Worm (Caenorhabditis elegans): ENCODE measurements around the gene tmem-135.

The tmem-135 gene

DNA sequence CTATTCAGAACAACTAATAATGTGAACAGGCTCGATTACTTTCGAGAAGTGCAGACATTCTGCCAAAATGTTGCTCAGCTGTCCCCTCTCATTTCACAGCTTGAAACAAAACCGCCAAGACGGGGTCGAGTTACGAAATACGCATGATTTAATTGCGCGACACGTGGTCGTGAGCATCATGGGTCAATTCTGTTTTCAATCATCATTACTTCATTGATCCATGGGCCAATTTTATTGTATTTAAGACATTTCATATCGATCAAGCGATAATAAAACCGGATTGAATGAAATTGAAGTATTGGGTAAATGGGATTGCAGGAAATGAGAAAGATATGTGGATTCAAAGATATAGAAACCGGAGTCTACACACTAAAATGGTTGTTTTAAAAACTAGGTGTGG is 20.6 kb upstream of the tmem-135 start:
- no peak for TF ChIP-seq nhr-12 (tag; optimal IDR thresholded peaks at IDR 0.05)
- TF ChIP-seq ztf-4 (tag; optimal IDR thresholded peaks at IDR 0.05) = no peak
- TF ChIP-seq egl-27 (tag; optimal IDR thresholded peaks at IDR 0.05) = no peak
- no peak for TF ChIP-seq nhr-23 (tag; optimal IDR thresholded peaks at IDR 0.05)
- TF ChIP-seq nhr-11 (tag; optimal IDR thresholded peaks at IDR 0.05) = no peak
- no peak for TF ChIP-seq blmp-1 (tag; optimal IDR thresholded peaks at IDR 0.05; ENCODE audit: insufficient read depth)
- TF ChIP-seq crh-2 (tag; optimal IDR thresholded peaks at IDR 0.05) = no peak
- no peak for TF ChIP-seq elt-1 (tag; optimal IDR thresholded peaks at IDR 0.05)
- TF ChIP-seq lin-13 (GFP tag; optimal IDR thresholded peaks at IDR 0.05) = no peak
- TF ChIP-seq nhr-21 (tag; optimal IDR thresholded peaks at IDR 0.05) = no peak
- no peak for TF ChIP-seq unc-55 (GFP tag; optimal IDR thresholded peaks at IDR 0.05)
- TF ChIP-seq peb-1 (tag; optimal IDR thresholded peaks at IDR 0.05) = no peak
- TF ChIP-seq nhr-77 (tag; optimal IDR thresholded peaks at IDR 0.05) = no peak
- TF ChIP-seq ztf-1 (GFP tag; conservative IDR thresholded peaks at IDR 0.05) = no peak
- no peak for TF ChIP-seq mbf-1 (tag; optimal IDR thresholded peaks at IDR 0.05)
- no peak for TF ChIP-seq ztf-11 (tag; optimal IDR thresholded peaks at IDR 0.05)
- TF ChIP-seq skn-1 (tag; optimal IDR thresholded peaks at IDR 0.05) = no peak
- TF ChIP-seq R02D3.7 (tag; optimal IDR thresholded peaks at IDR 0.05) = no peak
- TF ChIP-seq snpc-4 (tag; optimal IDR thresholded peaks at IDR 0.05) = no peak

DNA sequence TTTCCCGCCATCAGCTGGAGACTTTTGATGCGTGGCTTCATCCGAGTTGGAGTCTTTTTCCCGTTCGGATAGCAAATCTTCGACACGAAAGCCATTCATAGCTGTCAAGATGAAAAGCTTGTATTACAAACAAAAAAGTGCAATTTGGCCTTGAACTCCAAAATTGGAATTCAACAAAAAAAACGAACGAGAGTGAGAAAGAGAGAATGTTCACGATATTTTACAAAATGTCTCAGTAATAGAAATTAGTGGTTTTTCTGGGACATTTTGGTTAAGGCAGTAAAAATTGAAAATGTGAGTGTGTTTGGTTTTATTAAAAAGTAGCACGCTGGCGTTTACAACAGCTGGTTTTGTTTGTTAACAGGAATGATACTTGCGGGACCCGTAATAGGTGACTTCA is 19.4 kb upstream of the tmem-135 start, which contains the start of gene ceh-1:
TSS of gene ceh-1 (minus strand) at position 101 of the 400 bp plus-strand sequence.
- TF ChIP-seq lsy-2 (tag; optimal IDR thresholded peaks at IDR 0.05) (no peak), ZK546.5 (tag; optimal IDR thresholded peaks at IDR 0.05) (no peak)

DNA sequence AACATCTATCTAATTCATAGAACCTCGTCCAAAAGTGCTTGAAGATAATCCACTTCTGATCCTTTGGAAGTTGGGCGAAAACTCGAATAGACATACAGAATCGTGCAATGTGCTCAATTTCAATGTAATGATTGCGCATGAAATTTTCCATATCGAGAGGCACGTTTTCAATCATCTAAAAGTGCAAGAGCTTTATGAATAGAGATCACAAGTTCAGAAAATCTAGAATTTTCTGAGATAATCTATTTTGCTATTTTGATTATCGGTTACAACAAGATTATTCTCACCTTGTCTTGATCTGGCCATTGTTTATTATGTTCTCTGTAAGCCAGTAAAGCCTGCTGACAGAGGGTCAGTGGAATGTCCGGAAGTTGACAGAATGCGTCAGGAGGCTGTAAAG is 15.9 kb upstream of the tmem-135 start:
- TF ChIP-seq sma-9 (GFP tag; optimal IDR thresholded peaks at IDR 0.05) = no peak
- TF ChIP-seq sma-9 (tag; optimal IDR thresholded peaks at IDR 0.05) = no peak
- TF ChIP-seq sem-4 (tag; optimal IDR thresholded peaks at IDR 0.05) = no peak
- TF ChIP-seq sma-3 (GFP tag; optimal IDR thresholded peaks at IDR 0.05) = no peak
- TF ChIP-seq nhr-12 (tag; optimal IDR thresholded peaks at IDR 0.05) = no peak
- TF ChIP-seq nhr-25 (tag; optimal IDR thresholded peaks at IDR 0.05) = no peak
- no peak for TF ChIP-seq skn-1 (tag; optimal IDR thresholded peaks at IDR 0.05)
- TF ChIP-seq elt-1 (tag; optimal IDR thresholded peaks at IDR 0.05) = no peak
- no peak for TF ChIP-seq nhr-129 (tag; optimal IDR thresholded peaks at IDR 0.05)
- no peak for TF ChIP-seq ceh-16 (tag; optimal IDR thresholded peaks at IDR 0.05)
- no peak for TF ChIP-seq nhr-6 (tag; optimal IDR thresholded peaks at IDR 0.05)
- no peak for TF ChIP-seq dmd-4 (tag; optimal IDR thresholded peaks at IDR 0.05)
- no peak for TF ChIP-seq fos-1 (tag; optimal IDR thresholded peaks at IDR 0.05)
- no peak for TF ChIP-seq nhr-11 (tag; optimal IDR thresholded peaks at IDR 0.05)
- TF ChIP-seq lsy-2 (tag; optimal IDR thresholded peaks at IDR 0.05) = no peak
- no peak for TF ChIP-seq lin-13 (GFP tag; optimal IDR thresholded peaks at IDR 0.05)

DNA sequence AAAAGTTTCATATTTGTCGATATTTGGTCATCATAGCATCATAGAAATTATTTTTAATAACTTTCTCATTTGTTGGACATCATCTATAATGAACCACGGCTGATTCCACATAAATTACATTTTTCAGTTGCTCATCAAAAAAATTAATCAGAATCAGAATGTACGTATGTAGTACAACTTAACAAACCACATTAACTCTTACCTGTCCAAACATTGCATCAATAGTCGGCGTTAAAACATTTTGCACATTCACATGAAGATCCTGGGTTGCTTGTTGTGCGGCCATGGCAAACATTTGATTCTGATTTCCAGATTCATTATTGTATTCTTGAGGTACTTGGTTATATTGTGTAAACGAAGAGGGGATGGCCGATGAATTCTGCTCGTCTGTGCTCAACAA is 15.2 kb upstream of the tmem-135 start:
- TF ChIP-seq nhr-11 (tag; optimal IDR thresholded peaks at IDR 0.05) (no peak), nhr-6 (tag; optimal IDR thresholded peaks at IDR 0.05) (no peak), nhr-12 (tag; optimal IDR thresholded peaks at IDR 0.05) (no peak), elt-3 (tag; optimal IDR thresholded peaks at IDR 0.05) (no peak), crh-2 (tag; optimal IDR thresholded peaks at IDR 0.05) (no peak), ceh-82 (tag; optimal IDR thresholded peaks at IDR 0.05) (no peak), nhr-77 (tag; optimal IDR thresholded peaks at IDR 0.05) (no peak), C34F6.9 (tag; optimal IDR thresholded peaks at IDR 0.05) (no peak), skn-1 (tag; optimal IDR thresholded peaks at IDR 0.05) (no peak), fos-1 (tag; optimal IDR thresholded peaks at IDR 0.05) (no peak), ceh-16 (tag; optimal IDR thresholded peaks at IDR 0.05) (no peak), blmp-1 (tag; optimal IDR thresholded peaks at IDR 0.05; ENCODE audit: insufficient read depth) (no peak), ztf-4 (tag; optimal IDR thresholded peaks at IDR 0.05) (no peak), mdl-1 (tag; optimal IDR thresholded peaks at IDR 0.05) (no peak), nhr-25 (tag; optimal IDR thresholded peaks at IDR 0.05) (no peak), mab-5 (tag; optimal IDR thresholded peaks at IDR 0.05) (no peak), sem-4 (tag; optimal IDR thresholded peaks at IDR 0.05) (no peak), R02D3.7 (tag; optimal IDR thresholded peaks at IDR 0.05) (no peak)

DNA sequence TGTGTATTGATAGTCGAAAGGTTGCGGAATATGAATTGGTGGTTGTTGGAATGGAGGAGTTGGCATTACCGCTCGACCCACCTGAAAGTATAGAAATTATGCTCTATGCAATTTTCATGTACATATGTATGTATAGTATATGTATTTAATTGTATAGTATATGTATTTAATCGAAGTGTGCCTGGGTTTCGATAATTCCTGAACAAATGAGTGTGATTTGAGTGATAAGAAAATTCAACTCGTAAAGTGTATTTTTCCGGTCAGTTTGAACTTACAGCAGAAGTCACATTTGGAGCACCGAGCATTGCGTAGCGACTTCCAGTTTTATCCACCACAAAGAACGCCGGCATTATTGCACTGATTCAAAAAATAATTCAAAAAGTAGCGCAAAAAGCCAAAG is 14.8 kb upstream of the tmem-135 start:
- TF ChIP-seq mbf-1 (tag; optimal IDR thresholded peaks at IDR 0.05) (no peak), mab-5 (tag; optimal IDR thresholded peaks at IDR 0.05) (no peak), sem-4 (tag; optimal IDR thresholded peaks at IDR 0.05) (no peak), nhr-129 (tag; optimal IDR thresholded peaks at IDR 0.05) (no peak)

All from whole organism, L2 larva.